Fruit fly (Drosophila melanogaster): ENCODE measurements around the gene Strump.

Gene Strump

DNA sequence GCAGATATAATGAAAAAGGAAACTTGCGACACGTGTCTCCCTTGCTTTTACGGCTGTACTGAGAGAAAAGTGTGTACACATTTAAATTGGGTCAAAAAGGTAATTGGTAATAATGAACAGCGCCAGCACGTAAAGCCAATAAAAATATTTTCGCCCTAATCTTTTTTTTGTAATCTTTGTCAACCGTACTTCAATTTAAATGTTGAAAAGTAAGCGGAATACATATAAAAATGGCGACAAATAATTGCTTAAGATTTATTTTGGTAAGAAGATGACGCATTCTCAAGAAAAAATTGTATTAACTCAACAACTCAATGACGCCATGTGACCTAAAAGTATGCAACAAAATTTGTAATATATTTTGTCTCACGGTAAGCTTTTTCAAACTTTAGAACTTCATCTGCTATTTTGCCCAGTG lies 26.0 kb downstream of the Strump start (continued):
- TF ChIP-seq CG16779 (GFP tag; IDR thresholded peaks at IDR 0.05) (no peak), CG7556 (GFP tag; optimal IDR thresholded peaks at IDR 0.05) (peak; percentile 79), dysf (GFP tag; IDR thresholded peaks at IDR 0.05) (peak; percentile 23; the same call in 1 of the 3 replicates), CG10543 (GFP tag; optimal IDR thresholded peaks at IDR 0.05) (peak; percentile 46), unc-4 (GFP tag; IDR thresholded peaks at IDR 0.05; ENCODE audit: partially characterized antibody) (no peak), Opbp (GFP tag; IDR thresholded peaks at IDR 0.05; ENCODE audit: partially characterized antibody) (no peak), exex (tag; optimal IDR thresholded peaks at IDR 0.05) (peak; percentile 9), CG12071 (GFP tag; optimal IDR thresholded peaks at IDR 0.05) (no peak), Hmx (GFP tag; optimal IDR thresholded peaks at IDR 0.05) (peak; percentile 1), h (optimal IDR thresholded peaks at IDR 0.05) (no peak), CG14050 (GFP tag; IDR thresholded peaks at IDR 0.05) (no peak), gce (GFP tag; IDR thresholded peaks at IDR 0.05) (no peak), CG10321 (GFP tag; IDR thresholded peaks at IDR 0.05) (no peak), CG30431 (GFP tag; optimal IDR thresholded peaks at IDR 0.05) (no peak), CG10147 (GFP tag; optimal IDR thresholded peaks at IDR 0.05) (peak; percentile 58), chinmo (GFP tag; IDR thresholded peaks at IDR 0.05; ENCODE audit: partially characterized antibody) (no peak), CG8290 (GFP tag; optimal IDR thresholded peaks at IDR 0.05) (peak; percentile 13), CG8290 (tag; optimal IDR thresholded peaks at IDR 0.05) (peak; percentile 29 to 38), CG4707 (GFP tag; optimal IDR thresholded peaks at IDR 0.05) (no peak), bigmax (GFP tag; optimal IDR thresholded peaks at IDR 0.05) (no peak), CG12391 (tag; optimal IDR thresholded peaks at IDR 0.05) (peak; percentile 18), ac (GFP tag; optimal IDR thresholded peaks at IDR 0.05) (no peak), Blimp-1 (GFP tag; optimal IDR thresholded peaks at IDR 0.05) (peak; percentile 12), CG11456 (GFP tag; IDR thresholded peaks at IDR 0.05) (no peak), p53 (GFP tag; optimal IDR thresholded peaks at IDR 0.05) (no peak), ERR (GFP tag; optimal IDR thresholded peaks at IDR 0.05) (no peak), seq (GFP tag; IDR thresholded peaks at IDR 0.05) (no peak), Myb (GFP tag; optimal IDR thresholded peaks at IDR 0.05) (peak; percentile 6), NfI (GFP tag; optimal IDR thresholded peaks at IDR 0.05) (peak; percentile 25), CG18764 (GFP tag; optimal IDR thresholded peaks at IDR 0.05) (no peak), C15 (GFP tag; IDR thresholded peaks at IDR 0.05) (no peak), CG9727 (GFP tag; optimal IDR thresholded peaks at IDR 0.05) (peak; percentile 28), CG31224 (GFP tag; IDR thresholded peaks at IDR 0.05) (no peak), Hmr (GFP tag; optimal IDR thresholded peaks at IDR 0.05) (peak; percentile 59), CG33213 (GFP tag; optimal IDR thresholded peaks at IDR 0.05) (no peak), Atf3 (GFP tag; optimal IDR thresholded peaks at IDR 0.05) (peak; percentile 9), Camta (GFP tag; optimal IDR thresholded peaks at IDR 0.05) (peak; percentile 23), CG4820 (GFP tag; optimal IDR thresholded peaks at IDR 0.05) (no peak), CG11085 (GFP tag; IDR thresholded peaks at IDR 0.05) (no peak), CG8944 (GFP tag; optimal IDR thresholded peaks at IDR 0.05) (no peak), Sry-β (GFP tag; optimal IDR thresholded peaks at IDR 0.05) (no peak), wek (GFP tag; optimal IDR thresholded peaks at IDR 0.05) (no peak), Ssrp (tag; optimal IDR thresholded peaks at IDR 0.05) (no peak), CG12942 (GFP tag; optimal IDR thresholded peaks at IDR 0.05) (no peak), CG9215 (GFP tag; IDR thresholded peaks at IDR 0.05) (peak; percentile 8; the same call in 1 of the 2 replicates), twi (tag; optimal IDR thresholded peaks at IDR 0.05) (no peak), Poxn (GFP tag; IDR thresholded peaks at IDR 0.05) (no peak), CG3407 (GFP tag; optimal IDR thresholded peaks at IDR 0.05) (no peak), knrl (GFP tag; IDR thresholded peaks at IDR 0.05; ENCODE audit: partially characterized antibody) (no peak), pum (GFP tag; optimal IDR thresholded peaks at IDR 0.05) (no peak), CG1792 (GFP tag; optimal IDR thresholded peaks at IDR 0.05) (no peak), cato (GFP tag; optimal IDR thresholded peaks at IDR 0.05; ENCODE audit: borderline replicate concordance) (no peak)
